Worm (Caenorhabditis elegans) whole organism, dauer: ENCODE results near the gene W08E12.4.

Source experiments
- unc-62 ChIP-seq: sonication (generic microtip); optimal IDR thresholded peaks from 2 replicates; lab custom pipeline; 2017; ENCODE audit warnings: missing biosample characterization, missing genetic modification reagents, missing genetic modification characterization

The W08E12.4 gene

ce11 chrIV:3345484-3345883 is 43.3 kb downstream of the W08E12.4 start:
- no peak for TF ChIP-seq unc-62 (GFP tag; lab: Kevin White, UChicago)

ce11 chrIV:3348334-3348733 is 46.2 kb downstream of the W08E12.4 start:
- no peak for TF ChIP-seq unc-62 (GFP tag; lab: Kevin White, UChicago)

- TF ChIP-seq unc-62 (GFP tag; lab: Kevin White, UChicago): no peak
Observed at ce11 chrIV:3349977-3350580, 47.9 kb downstream of the W08E12.4 start, which contains the start of gene elks-1. Gene elks-1 (minus strand): TSS chrIV:3350027.

ce11 chrIV:3352019-3352418 is 49.9 kb downstream of the W08E12.4 start:
- no peak for TF ChIP-seq unc-62 (GFP tag; lab: Kevin White, UChicago)
